Fruit fly (Drosophila melanogaster) whole organism, embryonic: ENCODE results near the gene Tti1.

Source experiments
- ATbp ChIP-seq: fragments of 200-800 bp; sonication (Bioruptor generic); optimal IDR thresholded peaks from 2 replicates; lab custom pipeline; 2017; ENCODE audit warnings: missing biosample characterization, mild to moderate bottlenecking, missing genetic modification characterization, missing genetic modification reagents
- CG10462 ChIP-seq: fragments of 200-800 bp; sonication (Bioruptor generic); optimal IDR thresholded peaks from 2 replicates; lab custom pipeline; 2016; ENCODE audit warnings: missing biosample characterization, missing genetic modification characterization
- CG12299 ChIP-seq: fragments of 200-800 bp; sonication (Bioruptor generic); optimal IDR thresholded peaks from 2 replicates; lab custom pipeline; 2018; ENCODE audit warnings: missing biosample characterization, mild to moderate bottlenecking, missing genetic modification characterization
- CG15601 ChIP-seq: fragments of 200-800 bp; sonication (Bioruptor generic); optimal IDR thresholded peaks from 3 replicates; lab custom pipeline; 2019; ENCODE audit warnings: missing biosample characterization, mild to moderate bottlenecking, missing genetic modification characterization, moderate library complexity
- CG15696 ChIP-seq: fragments of 200-800 bp; sonication (Bioruptor generic); optimal IDR thresholded peaks from 2 replicates; lab custom pipeline; 2019; ENCODE audit warnings: missing biosample characterization, mild to moderate bottlenecking, missing genetic modification characterization, moderate library complexity
- CG16815 ChIP-seq: fragments of 200-800 bp; sonication (Bioruptor generic); optimal IDR thresholded peaks from 3 replicates; lab custom pipeline; 2017; ENCODE audit warnings: missing biosample characterization, mild to moderate bottlenecking, missing genetic modification characterization
- CG3065 ChIP-seq: fragments of 200-800 bp; sonication (Bioruptor generic); optimal IDR thresholded peaks from 2 replicates; lab custom pipeline; 2016; ENCODE audit warnings: missing biosample characterization, missing genetic modification characterization
- CG32532 ChIP-seq: fragments of 200-800 bp; sonication (Bioruptor generic); IDR thresholded peaks from 2 replicates; pipeline ENCODE4 v1.3.6; 2022; ENCODE audit warnings: missing biosample characterization, missing genetic modification characterization
- CG3995 ChIP-seq: fragments of 200-800 bp; sonication (Bioruptor generic); optimal IDR thresholded peaks from 3 replicates; lab custom pipeline; 2016; ENCODE audit warnings: missing biosample characterization, missing genetic modification characterization
- CG42726 ChIP-seq: fragments of 200-800 bp; sonication (Bioruptor generic); IDR thresholded peaks from 2 replicates; pipeline ENCODE4 v1.3.6; 2022; ENCODE audit warnings: missing biosample characterization, missing genetic modification characterization; ENCODE audit not compliant: partially characterized antibody
- CG4282 ChIP-seq: fragments of 200-800 bp; sonication (Bioruptor generic); optimal IDR thresholded peaks from 2 replicates; lab custom pipeline; 2016; ENCODE audit warnings: missing biosample characterization, missing genetic modification characterization
- CG43689 ChIP-seq: fragments of 200-800 bp; sonication (Bioruptor generic); IDR thresholded peaks from 2 replicates; pipeline ENCODE4 v1.3.6; 2022; ENCODE audit warnings: missing biosample characterization, missing genetic modification characterization
- CG4617 ChIP-seq: fragments of 200-800 bp; sonication (Bioruptor generic); optimal IDR thresholded peaks from 3 replicates; lab custom pipeline; 2016; ENCODE audit warnings: missing biosample characterization, missing genetic modification characterization, borderline replicate concordance
- CG4707 ChIP-seq: fragments of 200-800 bp; sonication (Bioruptor generic); optimal IDR thresholded peaks from 2 replicates; lab custom pipeline; 2018; ENCODE audit warnings: missing biosample characterization, mild to moderate bottlenecking, missing genetic modification characterization, moderate library complexity
- CG4730 ChIP-seq: fragments of 200-800 bp; sonication (Bioruptor generic); IDR thresholded peaks from 2 replicates; pipeline ENCODE4 v1.3.6; 2022; ENCODE audit warnings: missing biosample characterization, missing genetic modification characterization
- CG7271 ChIP-seq: fragments of 200-800 bp; sonication (Bioruptor generic); optimal IDR thresholded peaks from 2 replicates; lab custom pipeline; 2018; ENCODE audit warnings: missing biosample characterization, mild to moderate bottlenecking, missing genetic modification characterization, moderate library complexity
- CkIIα-i1 ChIP-seq: fragments of 200-800 bp; sonication (Bioruptor generic); IDR thresholded peaks from 2 replicates; pipeline ENCODE4 v1.3.6; 2022; ENCODE audit warnings: missing biosample characterization, missing genetic modification characterization
- Dad ChIP-seq: fragments of 200-800 bp; sonication (Bioruptor generic); optimal IDR thresholded peaks from 3 replicates; lab custom pipeline; 2016; ENCODE audit warnings: missing biosample characterization, missing genetic modification characterization
- ERR ChIP-seq: fragments of 200-800 bp; sonication (Bioruptor generic); optimal IDR thresholded peaks from 2 replicates; lab custom pipeline; 2016; ENCODE audit warnings: missing biosample characterization, missing genetic modification characterization
- HHEX ChIP-seq: fragments of 200-800 bp; sonication (Bioruptor generic); optimal IDR thresholded peaks from 3 replicates; lab custom pipeline; 2017; ENCODE audit warnings: missing biosample characterization, mild to moderate bottlenecking, missing genetic modification characterization, missing genetic modification reagents
- HLHmδ ChIP-seq: fragments of 200-800 bp; sonication (Bioruptor generic); optimal IDR thresholded peaks from 2 replicates; lab custom pipeline; 2018; ENCODE audit warnings: missing biosample characterization, mild to moderate bottlenecking, missing genetic modification characterization, moderate library complexity
- Hr3 ChIP-seq: fragments of 200-800 bp; sonication (Bioruptor generic); optimal IDR thresholded peaks from 3 replicates; lab custom pipeline; 2016; ENCODE audit warnings: missing biosample characterization, missing genetic modification characterization
- Lhr ChIP-seq: fragments of 200-800 bp; sonication (Bioruptor generic); optimal IDR thresholded peaks from 3 replicates; lab custom pipeline; 2017; ENCODE audit warnings: mild to moderate bottlenecking, missing biosample characterization, missing genetic modification reagents, missing genetic modification characterization
- MESR4 ChIP-seq: fragments of 200-800 bp; sonication (Bioruptor generic); optimal IDR thresholded peaks from 2 replicates; lab custom pipeline; 2018; ENCODE audit warnings: missing biosample characterization, mild to moderate bottlenecking, missing genetic modification characterization, moderate library complexity
- NC2α ChIP-seq: fragments of 200-800 bp; sonication (Bioruptor generic); optimal IDR thresholded peaks from 2 replicates; lab custom pipeline; 2016; ENCODE audit warnings: missing biosample characterization, missing genetic modification characterization
- Neu2 ChIP-seq: fragments of 200-800 bp; sonication (Bioruptor generic); optimal IDR thresholded peaks from 3 replicates; lab custom pipeline; 2016; ENCODE audit warnings: missing biosample characterization, missing genetic modification characterization, borderline replicate concordance
- Side ChIP-seq: fragments of 200-800 bp; sonication (Bioruptor generic); optimal IDR thresholded peaks from 2 replicates; lab custom pipeline; 2016; ENCODE audit warnings: missing biosample characterization, missing genetic modification characterization
- Sox102F ChIP-seq: fragments of 200-800 bp; sonication (Bioruptor generic); optimal IDR thresholded peaks from 2 replicates; lab custom pipeline; 2018; ENCODE audit warnings: missing biosample characterization, mild to moderate bottlenecking, missing genetic modification characterization, moderate library complexity
- Sry-β ChIP-seq: fragments of 200-800 bp; sonication (Bioruptor generic); optimal IDR thresholded peaks from 2 replicates; lab custom pipeline; 2018; ENCODE audit warnings: missing biosample characterization, mild to moderate bottlenecking, missing genetic modification characterization, moderate library complexity
- Taf1 ChIP-seq: fragments of 200-800 bp; sonication (Bioruptor generic); IDR thresholded peaks from 2 replicates; pipeline ENCODE4 v1.3.6; 2022; ENCODE audit warnings: missing biosample characterization, missing genetic modification characterization
- Tbp ChIP-seq: fragments of >200 bp; optimal IDR thresholded peaks from 2 replicates; lab custom pipeline; 2018; ENCODE audit warnings: missing biosample characterization, missing genetic modification characterization
- Xbp1 ChIP-seq: fragments of 200-800 bp; sonication (Bioruptor generic); optimal IDR thresholded peaks from 3 replicates; lab custom pipeline; 2016; ENCODE audit warnings: missing biosample characterization, mild to moderate bottlenecking, missing genetic modification characterization
- ab ChIP-seq: fragments of 200-800 bp; sonication (Bioruptor generic); optimal IDR thresholded peaks from 2 replicates; lab custom pipeline; 2016; ENCODE audit warnings: missing biosample characterization, missing genetic modification characterization
- az2 ChIP-seq: fragments of 200-800 bp; sonication (Bioruptor generic); optimal IDR thresholded peaks from 3 replicates; lab custom pipeline; 2016; ENCODE audit warnings: missing biosample characterization, missing genetic modification characterization
- cad ChIP-seq: fragments of >200 bp; optimal IDR thresholded peaks from 2 replicates; lab custom pipeline; 2017; ENCODE audit warnings: missing biosample characterization, missing genetic modification characterization
- cwo ChIP-seq: fragments of 200-800 bp; sonication (Bioruptor generic); optimal IDR thresholded peaks from 3 replicates; lab custom pipeline; 2017; ENCODE audit warnings: missing biosample characterization, missing genetic modification characterization, mild to moderate bottlenecking, moderate library complexity, missing genetic modification reagents
- dimm ChIP-seq: fragments of 200-800 bp; sonication (Bioruptor generic); IDR thresholded peaks from 2 replicates; pipeline ENCODE4 v1.3.6; 2022; ENCODE audit warnings: missing biosample characterization, missing genetic modification characterization
- dysf ChIP-seq: fragments of 200-800 bp; sonication (Bioruptor generic); IDR thresholded peaks from 3 replicates; pipeline ENCODE4 v1.3.6; 2022; ENCODE audit warnings: missing biosample characterization, missing genetic modification characterization
- jing ChIP-seq: fragments of 200-800 bp; sonication (Bioruptor generic); optimal IDR thresholded peaks from 2 replicates; lab custom pipeline; 2018; ENCODE audit warnings: missing biosample characterization, mild to moderate bottlenecking, missing genetic modification characterization
- ken ChIP-seq: fragments of 200-800 bp; sonication (Bioruptor generic); IDR thresholded peaks from 3 replicates; pipeline ENCODE4 v1.3.6; 2022; ENCODE audit warnings: missing biosample characterization, missing genetic modification characterization
- lbe ChIP-seq: fragments of 200-800 bp; sonication (Bioruptor generic); optimal IDR thresholded peaks from 2 replicates; lab custom pipeline; 2016; ENCODE audit warnings: missing biosample characterization, mild to moderate bottlenecking, missing genetic modification characterization
- luna ChIP-seq: fragments of 200-800 bp; sonication (Bioruptor generic); optimal IDR thresholded peaks from 2 replicates; lab custom pipeline; 2016; ENCODE audit warnings: missing biosample characterization, missing genetic modification characterization
- otp ChIP-seq: fragments of 200-800 bp; sonication (Bioruptor generic); IDR thresholded peaks from 3 replicates; pipeline ENCODE4, ENCODE4 v1.3.6; 2022; ENCODE audit warnings: missing biosample characterization, missing genetic modification characterization
- pho ChIP-seq: fragments of 200-800 bp; sonication (Bioruptor generic); optimal IDR thresholded peaks from 2 replicates; lab custom pipeline; 2016; ENCODE audit warnings: missing biosample characterization, missing genetic modification characterization
- pita ChIP-seq: fragments of 200-800 bp; sonication (Bioruptor generic); optimal IDR thresholded peaks from 2 replicates; lab custom pipeline; 2017; ENCODE audit warnings: missing biosample characterization, mild to moderate bottlenecking, missing genetic modification characterization
- row ChIP-seq: fragments of 200-800 bp; sonication (Bioruptor generic); IDR thresholded peaks from 3 replicates; pipeline ENCODE4 v1.3.6; 2022; ENCODE audit warnings: missing biosample characterization, missing genetic modification characterization
- ssp ChIP-seq: fragments of 200-800 bp; sonication (Bioruptor generic); IDR thresholded peaks from 2 replicates; pipeline ENCODE4 v1.3.6; 2022; ENCODE audit warnings: missing biosample characterization, missing genetic modification characterization
- stc ChIP-seq: fragments of 200-800 bp; sonication (Bioruptor generic); IDR thresholded peaks from 2 replicates; pipeline ENCODE4 v1.3.6; 2022; ENCODE audit warnings: missing biosample characterization, missing genetic modification characterization
- toy ChIP-seq: fragments of 200-800 bp; sonication (Bioruptor generic); IDR thresholded peaks from 2 replicates; pipeline ENCODE4 v1.3.6; 2022; ENCODE audit warnings: missing biosample characterization, missing genetic modification characterization
- zen2 ChIP-seq: fragments of 200-800 bp; sonication (Bioruptor generic); IDR thresholded peaks from 3 replicates; pipeline ENCODE4 v1.3.6; 2022; ENCODE audit warnings: missing biosample characterization, missing genetic modification characterization; ENCODE audit not compliant: partially characterized antibody

Tti1 gene

DNA sequence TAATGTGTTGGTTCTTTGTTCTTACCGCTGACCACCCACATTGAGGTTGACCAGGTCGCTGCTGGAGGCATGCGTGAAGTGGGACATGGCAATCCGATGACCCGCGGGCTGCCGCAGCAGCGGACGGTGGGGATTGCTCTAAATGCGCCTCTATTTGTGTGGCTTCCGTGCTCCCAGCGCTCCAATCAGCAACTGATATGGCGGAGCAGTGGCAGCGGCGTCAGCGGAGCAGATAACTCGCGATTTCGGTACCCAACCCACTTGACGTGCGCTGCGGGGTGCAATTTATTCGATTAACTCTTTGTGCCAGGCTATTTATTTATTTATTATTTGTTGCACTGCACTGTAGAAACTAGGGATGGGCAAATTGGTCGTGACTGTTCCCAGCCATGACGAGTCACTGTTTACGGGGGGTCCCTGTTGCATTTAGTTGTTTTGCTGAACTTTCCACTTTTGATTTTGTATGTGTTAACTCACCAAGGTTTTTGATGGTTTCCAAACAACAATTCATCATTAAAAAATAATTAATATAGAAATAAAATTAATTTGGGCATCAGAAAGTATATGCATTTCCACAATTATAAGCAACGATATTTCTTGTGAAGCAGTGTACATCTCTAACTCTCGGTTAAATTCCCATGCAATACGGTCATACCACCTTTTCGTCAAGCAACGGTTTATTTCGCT lies 46.3 kb upstream of the Tti1 start, which contains the start of the genes CG9467 and CG8526 (continued):
- TF ChIP-seq CG32532 (GFP tag; lab: Robert Waterston, UW) (peak; percentile 69), Taf1 (GFP tag; lab: Robert Waterston, UW) (peak; percentile 21; the same call in 1 of the 2 replicates), Neu2 (GFP tag; lab: Kevin White, UChicago) (no peak), cad (GFP tag; lab: Kevin White, UChicago) (no peak), ab (no peak), Lhr (GFP tag; lab: Kevin White, UChicago) (peak; percentile 66), row (peak; percentile 97), Dad (no peak), ERR (no peak), CG16815 (GFP tag; lab: Kevin White, UChicago) (peak; percentile 60), cwo (GFP tag; lab: Kevin White, UChicago) (no peak), Hr3 (peak; percentile 74), Side (GFP tag; lab: Kevin White, UChicago) (no peak), otp (GFP tag; lab: Robert Waterston, UW) (0 out of 3 replicates have a peak, but pooled peaks have one; percentile 26), az2 (peak; percentile 23), CG3995 (GFP tag; lab: Kevin White, UChicago) (peak; percentile 99), CkIIα-i1 (GFP tag; lab: Robert Waterston, UW) (no peak), lbe (GFP tag; lab: Kevin White, UChicago) (peak; percentile 65), CG10462 (GFP tag; lab: Kevin White, UChicago) (peak; percentile 84), pho (GFP tag; lab: Kevin White, UChicago) (peak; percentile 11), CG42726 (0 out of 2 replicates have a peak, but pooled peaks have one; percentile 10), Sry-β (GFP tag; lab: Kevin White, UChicago) (peak; percentile 44), HLHmδ (no peak), CG7271 (no peak), CG4707 (no peak), CG3065 (GFP tag; lab: Kevin White, UChicago) (peak; percentile 37), CG15696 (tag; lab: Kevin White, UChicago) (peak; percentile 77), CG15601 (tag; lab: Kevin White, UChicago) (peak; percentile 65), toy (GFP tag; lab: Robert Waterston, UW) (no peak), pita (GFP tag; lab: Kevin White, UChicago) (no peak), luna (GFP tag; lab: Kevin White, UChicago) (no peak), jing (no peak), NC2α (GFP tag; lab: Kevin White, UChicago) (no peak), ssp (GFP tag; lab: Robert Waterston, UW) (peak; percentile 61), HHEX (GFP tag; lab: Kevin White, UChicago) (peak; percentile 60), CG4617 (GFP tag; lab: Kevin White, UChicago) (peak; percentile 80), CG4282 (GFP tag; lab: Kevin White, UChicago) (no peak), zen2 (GFP tag; lab: Robert Waterston, UW) (no peak; the same call in 2 of the 3 replicates), ken (GFP tag; lab: Robert Waterston, UW) (peak; percentile 35; the same call in 1 of the 3 replicates), CG43689 (GFP tag; lab: Robert Waterston, UW) (no peak), Sox102F (GFP tag; lab: Kevin White, UChicago) (no peak), ATbp (GFP tag; lab: Kevin White, UChicago) (no peak), CG4730 (0 out of 2 replicates have a peak, but pooled peaks have one; percentile 6), Tbp (GFP tag; lab: Kevin White, UChicago) (no peak), MESR4 (GFP tag; lab: Kevin White, UChicago) (peak; percentile 86), dysf (peak; percentile 61; the same call in 1 of the 3 replicates), stc (GFP tag; lab: Robert Waterston, UW) (no peak; the same call in 1 of the 2 replicates), CG12299 (tag; lab: Kevin White, UChicago) (no peak), dimm (GFP tag; lab: Robert Waterston, UW) (no peak), Xbp1 (GFP tag; lab: Kevin White, UChicago) (peak; percentile 80)
